Worm (Caenorhabditis elegans): ENCODE results near the gene K10H10.4.
A peak's percentile ranks its signal among the peaks of the same experiment; 100 is the strongest.

The K10H10.4 gene

ce11 chrII:14496809-14497208 is 3.4 kb upstream of the K10H10.4 start (continued):
- peak; percentile 5 for TF ChIP-seq mec-3 (tag; optimal IDR thresholded peaks at IDR 0.05; ENCODE audit: borderline replicate concordance)
- no peak for TF ChIP-seq ama-1 (optimal IDR thresholded peaks at IDR 0.05)
- TF ChIP-seq pax-1 (tag; optimal IDR thresholded peaks at IDR 0.05) = no peak
- peak; percentile 94 for TF ChIP-seq ztf-16 (tag; optimal IDR thresholded peaks at IDR 0.05)
- peak; percentile 83 for TF ChIP-seq eyg-1 (tag; optimal IDR thresholded peaks at IDR 0.05)
- peak; percentile 73 for TF ChIP-seq F13H6.1 (tag; optimal IDR thresholded peaks at IDR 0.05)
- peak; percentile 91 for TF ChIP-seq tbx-2 (tag; optimal IDR thresholded peaks at IDR 0.05)
- TF ChIP-seq C08G9.2 (tag; optimal IDR thresholded peaks at IDR 0.05) = peak; percentile 83
- TF ChIP-seq pat-9 (tag; optimal IDR thresholded peaks at IDR 0.05) = peak; percentile 90
- TF ChIP-seq elt-2 (tag; optimal IDR thresholded peaks at IDR 0.05) = peak; percentile 93
- TF ChIP-seq ceh-6 (GFP tag; optimal IDR thresholded peaks at IDR 0.05) = peak; percentile 92
- peak; percentile 58 for TF ChIP-seq odd-2 (tag; optimal IDR thresholded peaks at IDR 0.05)
- peak; percentile 80 for TF ChIP-seq ttx-3 (tag; optimal IDR thresholded peaks at IDR 0.05)
- TF ChIP-seq lim-6 (tag; optimal IDR thresholded peaks at IDR 0.05) = no peak
- peak; percentile 72 for TF ChIP-seq unc-86 (tag; optimal IDR thresholded peaks at IDR 0.05)
- peak; percentile 68 for TF ChIP-seq ceh-31 (tag; optimal IDR thresholded peaks at IDR 0.05)
- peak; percentile 53 for TF ChIP-seq tbx-7 (tag; optimal IDR thresholded peaks at IDR 0.05)
- TF ChIP-seq unc-3 (GFP tag; conservative IDR thresholded peaks at IDR 0.05) = peak; percentile 78
- peak; percentile 80 for TF ChIP-seq unc-3 (tag; optimal IDR thresholded peaks at IDR 0.05)
- TF ChIP-seq ref-2 (tag; optimal IDR thresholded peaks at IDR 0.05) = peak; percentile 83
- peak; percentile 70 for TF ChIP-seq ceh-14 (tag; optimal IDR thresholded peaks at IDR 0.05)
- TF ChIP-seq hlh-30 (tag; optimal IDR thresholded peaks at IDR 0.05; ENCODE audit: insufficient read depth) = peak; percentile 24
- TF ChIP-seq ceh-2 (tag; optimal IDR thresholded peaks at IDR 0.05) = peak; percentile 66
- peak; percentile 63 for TF ChIP-seq ets-4 (tag; optimal IDR thresholded peaks at IDR 0.05)
- peak; percentile 79 for TF ChIP-seq sox-2 (GFP tag; IDR thresholded peaks at IDR 0.05)
- TF ChIP-seq pag-3 (tag; optimal IDR thresholded peaks at IDR 0.05; ENCODE audit: borderline replicate concordance) = peak; percentile 4
- no peak for TF ChIP-seq elt-4 (tag; optimal IDR thresholded peaks at IDR 0.05)
- peak; percentile 82 for TF ChIP-seq K02D7.2 (tag; optimal IDR thresholded peaks at IDR 0.05)
- TF ChIP-seq pqm-1 (tag; optimal IDR thresholded peaks at IDR 0.05) = peak; percentile 90
- peak; percentile 96 for TF ChIP-seq rnt-1 (tag; optimal IDR thresholded peaks at IDR 0.05)
- TF ChIP-seq dmd-4 (tag; optimal IDR thresholded peaks at IDR 0.05; ENCODE audit: borderline replicate concordance) = peak; percentile 75
- TF ChIP-seq che-1 (tag; optimal IDR thresholded peaks at IDR 0.05) = peak; percentile 86
- peak; percentile 68 for TF ChIP-seq fax-1 (tag; optimal IDR thresholded peaks at IDR 0.05)
- no peak for TF ChIP-seq ceh-45 (GFP tag; IDR thresholded peaks at IDR 0.05)
- peak; percentile 80 for TF ChIP-seq sox-4 (tag; optimal IDR thresholded peaks at IDR 0.05)
- TF ChIP-seq ceh-48 (tag; optimal IDR thresholded peaks at IDR 0.05) = peak; percentile 77
- TF ChIP-seq sdc-2 (tag; optimal IDR thresholded peaks at IDR 0.05) = peak; percentile 81
- TF ChIP-seq ceh-30 (tag; optimal IDR thresholded peaks at IDR 0.05) = peak; percentile 73

- TF ChIP-seq sox-4 (tag; optimal IDR thresholded peaks at IDR 0.05) (no peak), tbx-7 (tag; optimal IDR thresholded peaks at IDR 0.05) (no peak), unc-55 (GFP tag; optimal IDR thresholded peaks at IDR 0.05) (no peak), gmeb-2 (tag; optimal IDR thresholded peaks at IDR 0.05) (no peak)
These were observed 2.4 kb upstream of the K10H10.4 start, which contains the start of gene dhs-8 for ce11 chrII:14497848-14498247. Gene dhs-8, plus strand, starts transcription at chrII:14498026.

ce11 chrII:14501447-14501846 is 1.2 kb downstream of the K10H10.4 start, which contains the start of gene K10H10.5:
Gene K10H10.5, plus strand, starts transcription at chrII:14501747.
- TF ChIP-seq sox-2 (GFP tag; IDR thresholded peaks at IDR 0.05) (no peak), syd-9 (tag; optimal IDR thresholded peaks at IDR 0.05) (no peak), ceh-34 (tag; optimal IDR thresholded peaks at IDR 0.05) (no peak), unc-3 (GFP tag; conservative IDR thresholded peaks at IDR 0.05) (no peak), unc-3 (tag; optimal IDR thresholded peaks at IDR 0.05) (no peak), ets-4 (tag; optimal IDR thresholded peaks at IDR 0.05) (no peak), dmd-4 (tag; optimal IDR thresholded peaks at IDR 0.05; ENCODE audit: borderline replicate concordance) (no peak), pha-4 (tag; optimal IDR thresholded peaks at IDR 0.05) (no peak), fkh-6 (tag; optimal IDR thresholded peaks at IDR 0.05) (no peak), hlh-30 (tag; optimal IDR thresholded peaks at IDR 0.05; ENCODE audit: insufficient read depth) (no peak)

Data from whole organism, late embryonic.